Worm (Caenorhabditis elegans) whole organism, L1 larva: ENCODE data around the gene frpr-15.

ENCODE experiments used
- alr-1 ChIP-seq: fragments of 200-800 bp; sonication (Bioruptor generic); optimal IDR thresholded peaks from 2 replicates; lab custom pipeline; 2018; ENCODE audit warnings: borderline replicate concordance, mild to moderate bottlenecking, missing genetic modification characterization, missing compliant biosample characterization
- ama-1 ChIP-seq: fragments of 150-350 bp; optimal IDR thresholded peaks from 2 replicates; lab custom pipeline; 2014
- egl-27 ChIP-seq, 2 experiments: fragments of 150-350 bp in 1 of 2; sonication (generic microtip); optimal IDR thresholded peaks; 3 replicates each; lab custom pipeline; 2017 to 2018; ENCODE audit warnings: missing biosample characterization in 2 of 2, missing genetic modification characterization in 2 of 2, missing genetic modification reagents in 2 of 2
- elt-2 ChIP-seq: sonication (generic microtip); optimal IDR thresholded peaks from 2 replicates; lab custom pipeline; 2016; ENCODE audit warnings: missing genetic modification characterization, mild to moderate bottlenecking, inconsistent platforms, missing compliant biosample characterization, missing genetic modification reagents
- fos-1 ChIP-seq: fragments of 150-350 bp; optimal IDR thresholded peaks from 2 replicates; lab custom pipeline; 2014; ENCODE audit warnings: missing biosample characterization, missing genetic modification characterization
- grh-1 ChIP-seq: fragments of 200-800 bp; sonication (Bioruptor generic); IDR thresholded peaks from 2 replicates; pipeline ENCODE4 v1.3.6; 2022; ENCODE audit warnings: missing genetic modification reagents, missing genetic modification characterization, missing compliant biosample characterization
- mab-9 ChIP-seq: fragments of 200-800 bp; sonication (Bioruptor generic); IDR thresholded peaks from 2 replicates; pipeline ENCODE4 v1.3.6; 2022; ENCODE audit warnings: missing genetic modification reagents, missing genetic modification characterization, missing compliant biosample characterization
- mdl-1 ChIP-seq, 2 experiments: fragments of 150-350 bp; optimal IDR thresholded peaks; 2 replicates each; lab custom pipeline; 2014 to 2017; ENCODE audit warnings: missing biosample characterization in 2 of 2, missing genetic modification characterization in 2 of 2, inconsistent platforms in 1 of 2
- nhr-11 ChIP-seq: fragments of 150-350 bp; optimal IDR thresholded peaks from 2 replicates; lab custom pipeline; 2014; ENCODE audit warnings: missing biosample characterization, missing genetic modification characterization
- nhr-12 ChIP-seq: sonication (generic microtip); optimal IDR thresholded peaks from 2 replicates; lab custom pipeline; 2017; ENCODE audit warnings: missing biosample characterization, missing genetic modification characterization
- snpc-4 ChIP-seq: fragments of 150-350 bp; optimal IDR thresholded peaks from 2 replicates; lab custom pipeline; 2014; ENCODE audit warnings: missing biosample characterization, missing genetic modification characterization
- ztf-11 ChIP-seq, 2 experiments: sonication (generic microtip); optimal IDR thresholded peaks; 2 replicates each; lab custom pipeline; 2016 to 2017; ENCODE audit warnings: missing genetic modification characterization in 2 of 2, missing biosample characterization in 1 of 2, missing compliant biosample characterization in 1 of 2

DNA sequence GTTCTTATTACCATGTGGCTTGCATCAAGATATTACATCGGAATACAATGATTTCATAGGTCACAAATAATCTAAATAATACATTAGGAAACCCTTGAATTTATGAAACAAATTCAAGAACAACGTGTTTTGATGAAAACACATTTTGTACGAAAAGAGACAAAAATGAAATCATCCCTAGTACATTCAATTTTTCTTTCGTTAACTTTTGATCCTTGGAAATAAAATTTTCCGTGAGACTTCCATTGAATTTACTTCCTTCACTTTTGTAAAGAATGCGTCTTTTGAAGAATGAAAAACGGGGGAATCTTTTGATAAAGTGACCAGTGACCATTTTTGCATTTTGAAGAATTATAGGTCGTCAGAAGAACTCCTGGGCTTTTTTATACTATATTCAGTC, 6.2 kb upstream of the frpr-15 start:
- TF ChIP-seq nhr-11 (tag; lab: Kevin White, UChicago) (no peak), nhr-12 (no peak), egl-27 (tag; optimal IDR thresholded peaks at IDR 0.05; lab: Kevin White, UChicago) (no peak), mdl-1 (tag; optimal IDR thresholded peaks at IDR 0.05; lab: Kevin White, UChicago) (no peak), fos-1 (tag; lab: Kevin White, UChicago) (no peak), snpc-4 (no peak), ztf-11 (tag; optimal IDR thresholded peaks at IDR 0.05; lab: Kevin White, UChicago) (no peak), mab-9 (no peak), grh-1 (no peak), elt-2 (tag; lab: Kevin White, UChicago) (no peak), ama-1 (no peak), alr-1 (no peak)
